Fruit fly (Drosophila melanogaster) whole organism, embryonic: Measurements from ENCODE around the gene CG33483.
A peak's percentile ranks its signal among the peaks of the same experiment; 100 is the strongest.

Experiments used
- CG10543 ChIP-seq: fragments of 200-800 bp; sonication (Bioruptor generic); optimal IDR thresholded peaks from 3 replicates; lab custom pipeline; 2017; ENCODE audit warnings: missing biosample characterization, mild to moderate bottlenecking, missing genetic modification characterization, moderate library complexity
- CG10654 ChIP-seq: fragments of 200-800 bp; sonication (Bioruptor generic); optimal IDR thresholded peaks from 2 replicates; lab custom pipeline; 2016; ENCODE audit warnings: missing biosample characterization, missing genetic modification characterization
- CG11504 ChIP-seq: fragments of 200-800 bp; sonication (Bioruptor generic); optimal IDR thresholded peaks from 3 replicates; lab custom pipeline; 2019; ENCODE audit warnings: missing biosample characterization, mild to moderate bottlenecking, missing genetic modification characterization, moderate library complexity
- CG15696 ChIP-seq: fragments of 200-800 bp; sonication (Bioruptor generic); optimal IDR thresholded peaks from 2 replicates; lab custom pipeline; 2019; ENCODE audit warnings: missing biosample characterization, mild to moderate bottlenecking, missing genetic modification characterization, moderate library complexity
- CG18262 ChIP-seq: fragments of 200-800 bp; optimal IDR thresholded peaks from 3 replicates; lab custom pipeline; 2019; ENCODE audit warnings: missing biosample characterization, mild to moderate bottlenecking, missing genetic modification characterization, moderate library complexity
- CG2116 ChIP-seq: fragments of 200-800 bp; sonication (Bioruptor generic); optimal IDR thresholded peaks from 3 replicates; lab custom pipeline; 2018; ENCODE audit warnings: missing biosample characterization, mild to moderate bottlenecking, missing genetic modification characterization
- CG30020 ChIP-seq: fragments of 200-800 bp; optimal IDR thresholded peaks from 2 replicates; lab custom pipeline; 2019; ENCODE audit warnings: missing biosample characterization, mild to moderate bottlenecking, missing genetic modification characterization, moderate library complexity
- CG32767 ChIP-seq: fragments of 200-800 bp; sonication (Bioruptor generic); IDR thresholded peaks from 2 replicates; pipeline ENCODE4 v1.3.6; 2022; ENCODE audit warnings: missing biosample characterization, missing genetic modification characterization
- D ChIP-seq, 2 experiments: fragments of 200-800 bp in 1 of 2; fragments of >200 bp in 1 of 2; sonication (Bioruptor generic) in 1 of 2; optimal IDR thresholded peaks; 2 replicates in 1 of 2; 3 replicates in 1 of 2; lab custom pipeline; 2017; ENCODE audit warnings: mild to moderate bottlenecking in 1 of 2, missing biosample characterization in 1 of 2, missing genetic modification characterization in 1 of 2, missing genetic modification reagents in 1 of 2
- GATAe ChIP-seq: fragments of 200-800 bp; sonication (Bioruptor generic); conservative IDR thresholded peaks from 2 replicates; pipeline ENCODE4 v1.3.6; 2022; ENCODE audit warnings: missing biosample characterization, missing genetic modification characterization
- HLH54F ChIP-seq: fragments of 200-800 bp; sonication (Bioruptor generic); optimal IDR thresholded peaks from 3 replicates; lab custom pipeline; 2016; ENCODE audit warnings: missing biosample characterization, missing genetic modification characterization
- Kr ChIP-seq: fragments of 200-800 bp; sonication (Bioruptor generic); optimal IDR thresholded peaks from 2 replicates; lab custom pipeline; 2017; ENCODE audit warnings: missing biosample characterization, mild to moderate bottlenecking, missing genetic modification characterization
- Med ChIP-seq: fragments of 200-800 bp; sonication (Bioruptor generic); peaks from one replicate; lab custom pipeline; 2016; ENCODE audit warnings: missing biosample characterization, missing genetic modification characterization, mild to moderate bottlenecking, inconsistent platforms, moderate library complexity
- Nf-YB ChIP-seq: fragments of 200-800 bp; sonication (Bioruptor generic); optimal IDR thresholded peaks from 3 replicates; lab custom pipeline; 2019; ENCODE audit warnings: missing biosample characterization, mild to moderate bottlenecking, missing genetic modification characterization, moderate library complexity
- Nf-YC ChIP-seq: fragments of 200-800 bp; optimal IDR thresholded peaks from 3 replicates; lab custom pipeline; 2019; ENCODE audit warnings: missing biosample characterization, mild to moderate bottlenecking, missing genetic modification characterization, moderate library complexity
- abd-A ChIP-seq: fragments of 200-800 bp; sonication (Bioruptor generic); optimal IDR thresholded peaks from 3 replicates; lab custom pipeline; 2019; ENCODE audit warnings: missing biosample characterization, mild to moderate bottlenecking, missing genetic modification characterization, moderate library complexity
- chn ChIP-seq: fragments of 200-800 bp; sonication (Bioruptor generic); optimal IDR thresholded peaks from 2 replicates; lab custom pipeline; 2016; ENCODE audit warnings: missing biosample characterization, missing genetic modification characterization
- crol ChIP-seq: fragments of 200-800 bp; sonication (Bioruptor generic); IDR thresholded peaks from 2 replicates; pipeline ENCODE4 v1.3.6; 2022; ENCODE audit warnings: missing biosample characterization, missing genetic modification characterization
- ewg ChIP-seq: fragments of 200-800 bp; sonication (Bioruptor generic); optimal IDR thresholded peaks from 3 replicates; lab custom pipeline; 2017; ENCODE audit warnings: mild to moderate bottlenecking, missing biosample characterization, missing genetic modification reagents, missing genetic modification characterization
- exex ChIP-seq: fragments of 200-800 bp; sonication (Bioruptor generic); optimal IDR thresholded peaks from 4 replicates; lab custom pipeline; 2018; ENCODE audit warnings: missing biosample characterization, mild to moderate bottlenecking, missing genetic modification characterization, moderate library complexity
- fd3F ChIP-seq: fragments of 200-800 bp; sonication (Bioruptor generic); optimal IDR thresholded peaks from 2 replicates; lab custom pipeline; 2018; ENCODE audit warnings: missing biosample characterization, mild to moderate bottlenecking, missing genetic modification characterization, moderate library complexity
- grn ChIP-seq: fragments of 200-800 bp; sonication (Bioruptor generic); optimal IDR thresholded peaks from 3 replicates; lab custom pipeline; 2017; ENCODE audit warnings: missing biosample characterization, missing genetic modification characterization
- gsb-n ChIP-seq: fragments of 200-800 bp; sonication (Bioruptor generic); optimal IDR thresholded peaks from 3 replicates; lab custom pipeline; 2018; ENCODE audit warnings: missing biosample characterization, mild to moderate bottlenecking, missing genetic modification characterization
- kni ChIP-seq: fragments of 200-800 bp; sonication (Bioruptor generic); optimal IDR thresholded peaks from 3 replicates; lab custom pipeline; 2017; ENCODE audit warnings: mild to moderate bottlenecking, missing biosample characterization, missing genetic modification reagents, missing genetic modification characterization
- lab ChIP-seq: fragments of 200-800 bp; sonication (Bioruptor generic); optimal IDR thresholded peaks from 3 replicates; lab custom pipeline; 2017; ENCODE audit warnings: missing biosample characterization, missing genetic modification characterization, mild to moderate bottlenecking, moderate library complexity, missing genetic modification reagents
- lov ChIP-seq, 2 experiments: fragments of 200-800 bp in 1 of 2; fragments of >200 bp in 1 of 2; sonication (Bioruptor generic) in 1 of 2; IDR thresholded peaks in 1 of 2; optimal IDR thresholded peaks in 1 of 2; 2 replicates in 1 of 2; 3 replicates in 1 of 2; pipeline versions ENCODE4 v1.3.6 to Lab custom; 2017 to 2022; ENCODE audit warnings: missing biosample characterization in 1 of 2, missing genetic modification characterization in 1 of 2
- nmo ChIP-seq: fragments of 200-800 bp; sonication (Bioruptor generic); optimal IDR thresholded peaks from 2 replicates; lab custom pipeline; 2018; ENCODE audit warnings: missing biosample characterization, mild to moderate bottlenecking, missing genetic modification characterization, moderate library complexity
- oc ChIP-seq: fragments of 200-800 bp; sonication (Bioruptor generic); optimal IDR thresholded peaks from 2 replicates; lab custom pipeline; 2018; ENCODE audit warnings: missing biosample characterization, mild to moderate bottlenecking, missing genetic modification characterization, moderate library complexity
- pros ChIP-seq: fragments of 200-800 bp; sonication (Bioruptor generic); optimal IDR thresholded peaks from 3 replicates; lab custom pipeline; 2019; ENCODE audit warnings: missing biosample characterization, mild to moderate bottlenecking, missing genetic modification characterization, moderate library complexity
- sens ChIP-seq: fragments of 200-800 bp; sonication (Bioruptor generic); peaks from one replicate; lab custom pipeline; 2016; ENCODE audit warnings: missing biosample characterization, missing genetic modification characterization
- sug ChIP-seq: fragments of 200-800 bp; optimal IDR thresholded peaks from 2 replicates; lab custom pipeline; 2019; ENCODE audit warnings: missing biosample characterization, mild to moderate bottlenecking, missing genetic modification characterization, moderate library complexity
- tll ChIP-seq, 2 experiments: fragments of 200-800 bp in 1 of 2; fragments of >200 bp in 1 of 2; sonication (Bioruptor generic) in 1 of 2; optimal IDR thresholded peaks; 2 replicates each; lab custom pipeline; 2017 to 2019; ENCODE audit warnings: missing biosample characterization in 2 of 2, missing genetic modification characterization in 2 of 2, mild to moderate bottlenecking in 1 of 2, moderate library complexity in 1 of 2

The CG33483 gene

dm6 chr3R:30928634-30929033 is 26.7 kb upstream of the CG33483 start:
- TF ChIP-seq abd-A (peak; percentile 21), ewg (GFP tag; lab: Kevin White, UChicago) (peak; percentile 37), Nf-YB (GFP tag; lab: Kevin White, UChicago) (peak; percentile 79), crol (GFP tag; lab: Robert Waterston, UW) (0 out of 2 replicates have a peak, but pooled peaks have one; percentile 12), Nf-YC (tag; lab: Kevin White, UChicago) (peak; percentile 79), CG32767 (GFP tag; lab: Robert Waterston, UW) (peak; percentile 43; the same call in 1 of the 2 replicates), CG2116 (GFP tag; lab: Kevin White, UChicago) (no peak), CG10654 (GFP tag; lab: Kevin White, UChicago) (no peak)

- peak in 1 of 2 experiments; percentile 63 for TF ChIP-seq tll (GFP tag; optimal IDR thresholded peaks at IDR 0.05; lab: Kevin White, UChicago)
- no peak for TF ChIP-seq CG11504 (tag; lab: Kevin White, UChicago)
- peak; percentile 77 for TF ChIP-seq oc (tag; lab: Kevin White, UChicago)
- peak; percentile 34 for TF ChIP-seq Kr (GFP tag; lab: Kevin White, UChicago)
- TF ChIP-seq gsb-n (tag; lab: Kevin White, UChicago), result peak; percentile 50
- TF ChIP-seq pros (GFP tag; lab: Kevin White, UChicago), result peak; percentile 83
- TF ChIP-seq kni (GFP tag; lab: Kevin White, UChicago), result peak; percentile 30
- TF ChIP-seq D (optimal IDR thresholded peaks at IDR 0.05; lab: Kevin White, UChicago), result no peak
- peak; percentile 8 for TF ChIP-seq D (GFP tag; optimal IDR thresholded peaks at IDR 0.05; lab: Kevin White, UChicago)
- TF ChIP-seq fd3F (GFP tag; lab: Kevin White, UChicago), result no peak
Measured at dm6 chr3R:30926033-30926432, 24.1 kb upstream of the CG33483 start.

dm6 chr3R:30925436-30925835 is 23.5 kb upstream of the CG33483 start:
- TF ChIP-seq lab, result peak; percentile 66
- TF ChIP-seq Med (GFP tag; lab: Kevin White, UChicago), result peak; percentile 7
- no peak for TF ChIP-seq CG18262 (tag; lab: Kevin White, UChicago)
- peak; percentile 57 for TF ChIP-seq grn (GFP tag; lab: Kevin White, UChicago)
- peak; percentile 1 for TF ChIP-seq CG15696 (tag; lab: Kevin White, UChicago)
- TF ChIP-seq lov (optimal IDR thresholded peaks at IDR 0.05; lab: Kevin White, UChicago), result no peak
- TF ChIP-seq lov (GFP tag; IDR thresholded peaks at IDR 0.05; lab: Robert Waterston, UW), result no peak

dm6 chr3R:30923581-30923980 is 21.6 kb upstream of the CG33483 start:
- TF ChIP-seq GATAe (GFP tag; lab: Robert Waterston, UW) (0 out of 2 replicates have a peak, but pooled peaks have one; percentile 12), lab (peak; percentile 79), sens (peak; percentile 13), exex (tag; lab: Kevin White, UChicago) (peak; percentile 85), nmo (no peak), sug (tag; lab: Kevin White, UChicago) (peak; percentile 48), HLH54F (GFP tag; lab: Kevin White, UChicago) (no peak), CG10543 (GFP tag; lab: Kevin White, UChicago) (peak; percentile 17), CG30020 (tag; lab: Kevin White, UChicago) (no peak), chn (GFP tag; lab: Kevin White, UChicago) (no peak)
- TF ChIP-seq, all 482 proteins: peak for 6
